Fruit fly (Drosophila melanogaster) whole organism, adult: ENCODE measurements around the gene CG13108.

Source experiments
- CG11617 ChIP-seq: fragments of 200-800 bp; sonication (Bioruptor generic); optimal IDR thresholded peaks from 2 replicates; lab custom pipeline; 2017; ENCODE audit warnings: mild to moderate bottlenecking, missing biosample characterization, missing genetic modification reagents, missing genetic modification characterization
- CG12768 ChIP-seq: fragments of 200-800 bp; sonication (Bioruptor generic); optimal IDR thresholded peaks from 2 replicates; lab custom pipeline; 2017; ENCODE audit warnings: missing biosample characterization, missing genetic modification characterization, mild to moderate bottlenecking, moderate library complexity, missing genetic modification reagents
- CG14711 ChIP-seq: fragments of 200-800 bp; sonication (Bioruptor generic); optimal IDR thresholded peaks from 2 replicates; lab custom pipeline; 2018; ENCODE audit warnings: missing biosample characterization, mild to moderate bottlenecking, missing genetic modification characterization, moderate library complexity
- CG1620 ChIP-seq: fragments of 200-800 bp; sonication (Bioruptor generic); optimal IDR thresholded peaks from 2 replicates; lab custom pipeline; 2016; ENCODE audit warnings: missing biosample characterization, missing genetic modification characterization
- CG33017 ChIP-seq: fragments of 200-800 bp; sonication (Bioruptor generic); optimal IDR thresholded peaks from 2 replicates; lab custom pipeline; 2018; ENCODE audit warnings: missing biosample characterization, mild to moderate bottlenecking, missing genetic modification characterization, moderate library complexity
- CG5204 ChIP-seq: fragments of 200-800 bp; sonication (Bioruptor generic); optimal IDR thresholded peaks from 2 replicates; lab custom pipeline; 2016; ENCODE audit warnings: missing biosample characterization, missing genetic modification characterization
- CG7045 ChIP-seq: fragments of 200-800 bp; sonication (Bioruptor generic); optimal IDR thresholded peaks from 2 replicates; lab custom pipeline; 2017; ENCODE audit warnings: missing biosample characterization, mild to moderate bottlenecking, missing genetic modification characterization
- CG7101 ChIP-seq: fragments of 200-800 bp; sonication (Bioruptor generic); optimal IDR thresholded peaks from 2 replicates; lab custom pipeline; 2018; ENCODE audit warnings: missing biosample characterization, mild to moderate bottlenecking, missing genetic modification characterization, moderate library complexity
- Clk ChIP-seq: fragments of 200-800 bp; sonication (Bioruptor generic); optimal IDR thresholded peaks from 2 replicates; lab custom pipeline; 2017; ENCODE audit warnings: missing biosample characterization, missing genetic modification characterization
- Crg-1 ChIP-seq: fragments of 200-800 bp; sonication (Bioruptor generic); optimal IDR thresholded peaks from 2 replicates; lab custom pipeline; 2016; ENCODE audit warnings: missing biosample characterization, missing genetic modification characterization
- Hr96 ChIP-seq: fragments of 200-800 bp; sonication (Bioruptor generic); optimal IDR thresholded peaks from 2 replicates; lab custom pipeline; 2016; ENCODE audit warnings: missing biosample characterization, missing genetic modification characterization
- Mnt ChIP-seq: fragments of 200-800 bp; sonication (Bioruptor generic); optimal IDR thresholded peaks from 2 replicates; lab custom pipeline; 2016; ENCODE audit warnings: missing biosample characterization, mild to moderate bottlenecking, missing genetic modification characterization
- bab1 ChIP-seq: fragments of 200-800 bp; sonication (Bioruptor generic); optimal IDR thresholded peaks from 3 replicates; lab custom pipeline; 2019; ENCODE audit warnings: missing biosample characterization, mild to moderate bottlenecking, missing genetic modification characterization, moderate library complexity
- cic ChIP-seq: fragments of 200-800 bp; sonication (Bioruptor generic); optimal IDR thresholded peaks from 2 replicates; lab custom pipeline; 2017; ENCODE audit warnings: missing biosample characterization, mild to moderate bottlenecking, missing genetic modification characterization, moderate library complexity
- cnc ChIP-seq, 2 experiments: fragments of >200 bp; optimal IDR thresholded peaks; 2 replicates each; lab custom pipeline; 2017
- kay ChIP-seq: fragments of 200-800 bp; sonication (Bioruptor generic); peaks from one replicate; lab custom pipeline; 2016; ENCODE audit warnings: missing biosample characterization, missing genetic modification characterization, borderline replicate concordance
- ovo ChIP-seq: fragments of 200-800 bp; sonication (Bioruptor generic); optimal IDR thresholded peaks from 2 replicates; lab custom pipeline; 2016; ENCODE audit warnings: missing biosample characterization, missing genetic modification characterization
- pad ChIP-seq: fragments of 200-800 bp; sonication (Bioruptor generic); optimal IDR thresholded peaks from 3 replicates; lab custom pipeline; 2017; ENCODE audit warnings: missing biosample characterization, missing genetic modification characterization, mild to moderate bottlenecking, moderate library complexity, missing genetic modification reagents
- tj ChIP-seq: fragments of 200-800 bp; sonication (Bioruptor generic); optimal IDR thresholded peaks from 3 replicates; lab custom pipeline; 2017; ENCODE audit warnings: missing biosample characterization, mild to moderate bottlenecking, missing genetic modification characterization, moderate library complexity
- toe ChIP-seq: fragments of 200-800 bp; sonication (Bioruptor generic); optimal IDR thresholded peaks from 2 replicates; lab custom pipeline; 2016; ENCODE audit warnings: missing biosample characterization, missing genetic modification characterization

The CG13108 gene

DNA sequence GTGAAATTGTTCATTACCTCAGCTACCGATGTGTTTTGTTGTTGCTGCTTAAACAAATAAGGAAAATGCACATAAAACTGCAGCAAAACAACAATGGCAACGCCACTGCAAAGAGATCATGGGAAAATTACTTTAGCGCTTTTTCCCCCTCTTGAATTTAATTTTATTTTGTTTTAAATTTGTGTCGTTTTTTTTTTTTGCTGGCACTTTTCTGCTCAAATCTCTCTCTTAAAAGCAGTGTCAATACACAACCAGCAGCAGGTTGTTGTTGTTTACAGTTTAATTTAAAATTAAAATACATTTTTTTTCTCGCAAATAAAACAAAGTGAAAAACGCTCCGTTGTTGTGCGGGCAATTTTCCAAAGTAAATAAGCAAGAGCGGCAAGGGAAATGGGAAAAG, 6.3 kb upstream of the CG13108 start:
- TF ChIP-seq cic (GFP tag; lab: Kevin White, UChicago), result no peak
- TF ChIP-seq Hr96 (GFP tag; lab: Kevin White, UChicago), result no peak
- TF ChIP-seq CG7045 (GFP tag; lab: Kevin White, UChicago), result no peak
- TF ChIP-seq kay (GFP tag; lab: Kevin White, UChicago), result peak; percentile 96

DNA sequence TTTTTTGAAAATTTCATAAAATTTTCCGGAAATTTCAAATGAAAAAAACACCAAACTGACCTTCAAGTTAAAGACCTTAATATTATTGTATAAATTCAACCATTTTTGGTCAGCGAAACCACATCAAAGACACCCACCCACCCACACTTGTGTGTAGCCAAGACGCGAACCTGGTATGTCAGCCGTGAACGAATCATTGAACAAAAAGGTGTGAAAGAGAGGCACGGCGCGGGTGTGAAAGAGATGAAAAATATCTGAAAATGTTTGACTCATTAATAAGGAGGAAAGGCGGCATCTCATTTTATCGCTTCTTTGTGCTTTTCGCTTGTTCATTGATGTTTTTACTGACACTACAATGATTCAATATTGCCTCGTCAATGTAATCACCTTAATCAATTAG, 5.7 kb upstream of the CG13108 start:
- TF ChIP-seq kay (GFP tag; lab: Kevin White, UChicago) (no peak), CG1620 (no peak), CG5204 (GFP tag; lab: Kevin White, UChicago) (no peak), Mnt (GFP tag; lab: Kevin White, UChicago) (no peak), CG33017 (tag; lab: Kevin White, UChicago) (no peak), pad (GFP tag; lab: Kevin White, UChicago) (no peak), CG11617 (GFP tag; lab: Kevin White, UChicago) (no peak), toe (GFP tag; lab: Kevin White, UChicago) (no peak), Hr96 (GFP tag; lab: Kevin White, UChicago) (no peak), cnc (optimal IDR thresholded peaks at IDR 0.05; lab: Kevin White, UChicago) (no peak), tj (GFP tag; lab: Kevin White, UChicago) (no peak), cic (GFP tag; lab: Kevin White, UChicago) (no peak), Clk (no peak), bab1 (GFP tag; lab: Kevin White, UChicago) (no peak), CG7045 (GFP tag; lab: Kevin White, UChicago) (no peak), ovo (no peak), Crg-1 (GFP tag; lab: Kevin White, UChicago) (no peak)

DNA sequence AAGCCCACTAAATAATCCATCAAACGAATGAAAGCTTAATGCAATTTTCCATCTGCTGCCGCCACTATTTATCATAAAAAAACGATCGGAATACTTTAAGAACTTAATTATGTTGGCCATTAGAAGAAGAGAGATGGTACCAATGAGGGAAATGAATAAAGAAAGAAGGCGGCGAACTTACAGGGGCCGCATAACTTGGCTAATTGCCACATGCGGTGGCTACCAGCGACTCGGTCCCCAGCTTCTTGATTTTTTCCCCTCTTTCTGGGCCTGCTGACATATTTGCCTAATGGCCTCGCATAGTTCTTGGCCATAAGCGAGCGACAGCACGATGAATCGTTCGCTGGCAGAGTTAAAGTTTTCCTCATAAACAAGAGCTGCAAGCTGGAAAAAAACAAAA, 3.9 kb upstream of the CG13108 start:
- TF ChIP-seq ovo, result no peak

DNA sequence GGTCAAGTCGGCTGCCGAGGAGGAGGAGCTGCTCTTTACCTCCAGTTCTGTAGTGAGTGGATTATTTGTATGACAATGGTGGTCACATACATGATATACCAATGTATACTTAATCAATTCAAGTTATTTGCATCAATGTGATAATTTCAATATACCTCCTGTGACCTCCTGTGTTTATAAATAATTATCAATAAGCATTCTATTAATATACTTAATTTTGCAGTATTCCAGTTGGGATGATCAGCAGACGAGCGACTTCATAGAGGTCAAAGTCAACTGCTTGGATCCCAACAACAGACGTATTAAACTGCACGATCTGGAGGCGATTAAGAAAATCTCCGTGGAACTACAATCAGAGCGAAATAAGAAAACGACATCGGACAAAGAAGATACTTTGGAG, 762 bp downstream of the CG13108 start:
- TF ChIP-seq CG5204 (GFP tag; lab: Kevin White, UChicago) (no peak), cic (GFP tag; lab: Kevin White, UChicago) (no peak)

DNA sequence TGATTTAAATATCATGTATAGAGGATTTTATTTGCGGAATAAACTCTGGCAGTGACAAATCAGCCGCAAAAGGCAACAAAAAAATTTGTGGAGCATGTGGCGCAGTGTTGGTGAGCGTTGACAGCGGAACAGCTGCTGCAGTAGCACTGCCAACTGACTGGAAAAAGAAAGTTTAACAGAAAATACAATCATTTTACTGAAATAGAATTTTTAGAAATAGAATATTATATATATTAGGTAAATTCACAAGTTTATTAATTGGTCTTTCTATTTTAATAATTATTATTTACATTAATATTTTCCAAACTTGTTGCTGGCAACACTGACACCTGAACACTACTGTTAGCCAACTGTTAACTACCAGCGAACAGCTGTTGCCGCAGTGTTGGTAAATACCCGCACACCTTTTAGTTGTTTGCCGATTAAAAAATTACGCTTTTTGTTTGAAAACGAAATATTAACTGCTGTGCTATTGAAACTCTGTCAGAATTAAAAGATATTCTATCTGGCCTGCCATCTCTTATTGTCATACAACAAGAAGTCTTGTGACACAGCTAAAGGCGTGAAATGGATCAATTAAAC, 2.5 kb downstream of the CG13108 start, which contains the start of the genes CG9586 and tai:
CG9586 (minus strand) TSS at position 116 of the 582 bp plus-strand sequence.
tai (plus strand) TSS at position 380 of the 582 bp plus-strand sequence.
- TF ChIP-seq Mnt (GFP tag; lab: Kevin White, UChicago) (peak; percentile 90), toe (GFP tag; lab: Kevin White, UChicago) (peak; percentile 66), Clk (peak; percentile 77), CG5204 (GFP tag; lab: Kevin White, UChicago) (peak; percentile 67), CG14711 (peak; percentile 94), CG12768 (peak; percentile 80), CG7101 (tag; lab: Kevin White, UChicago) (peak; percentile 89), Crg-1 (GFP tag; lab: Kevin White, UChicago) (peak; percentile 87), CG11617 (GFP tag; lab: Kevin White, UChicago) (peak; percentile 87), CG7045 (GFP tag; lab: Kevin White, UChicago) (peak; percentile 82), Hr96 (GFP tag; lab: Kevin White, UChicago) (no peak), CG33017 (tag; lab: Kevin White, UChicago) (peak; percentile 86), kay (GFP tag; lab: Kevin White, UChicago) (peak; percentile 59), tj (GFP tag; lab: Kevin White, UChicago) (peak; percentile 51), CG1620 (peak; percentile 77), cic (GFP tag; lab: Kevin White, UChicago) (peak; percentile 75), bab1 (GFP tag; lab: Kevin White, UChicago) (peak; percentile 90), cnc (optimal IDR thresholded peaks at IDR 0.05; lab: Kevin White, UChicago) (no peak), ovo (peak; percentile 74), pad (GFP tag; lab: Kevin White, UChicago) (peak; percentile 78)

DNA sequence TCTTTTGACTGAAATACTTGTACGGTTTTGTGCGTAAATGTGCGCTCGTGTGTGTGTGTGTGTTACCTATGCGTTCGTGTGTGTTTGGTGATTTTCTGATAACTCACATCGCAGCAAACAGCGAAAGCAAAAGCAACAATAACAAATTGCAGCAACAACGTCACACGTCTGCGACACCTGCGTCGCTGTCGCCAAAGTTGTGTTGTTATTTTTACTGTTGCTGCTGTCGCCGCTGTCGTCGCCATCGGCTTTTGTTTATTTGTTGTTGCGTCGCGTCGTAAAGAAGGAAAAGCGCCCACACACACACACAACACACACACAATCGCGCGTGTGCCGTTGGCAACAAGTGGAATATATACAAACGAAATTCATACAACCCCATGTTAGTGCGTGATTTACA, 3.0 kb downstream of the CG13108 start:
- TF ChIP-seq Crg-1 (GFP tag; lab: Kevin White, UChicago) (no peak), toe (GFP tag; lab: Kevin White, UChicago) (no peak), CG1620 (no peak), CG7101 (tag; lab: Kevin White, UChicago) (no peak), Clk (no peak), cic (GFP tag; lab: Kevin White, UChicago) (no peak), CG33017 (tag; lab: Kevin White, UChicago) (no peak), bab1 (GFP tag; lab: Kevin White, UChicago) (no peak), CG5204 (GFP tag; lab: Kevin White, UChicago) (no peak), CG14711 (no peak), CG11617 (GFP tag; lab: Kevin White, UChicago) (no peak), tj (GFP tag; lab: Kevin White, UChicago) (no peak), cnc (optimal IDR thresholded peaks at IDR 0.05; lab: Kevin White, UChicago) (no peak), pad (GFP tag; lab: Kevin White, UChicago) (no peak), kay (GFP tag; lab: Kevin White, UChicago) (no peak), Hr96 (GFP tag; lab: Kevin White, UChicago) (no peak)
